ENCODE assay signal across 1 fruit fly cellular context in genomic region chr2L:9954119-9954518, dm6.
TF ChIP-seq lines count a peak whose summit lies in the region.

Gene CG13126 (minus strand): TSS chr2L:9954181.
Gene CG4709 (plus strand): TSS chr2L:9954325.

TF ChIP-seq in whole organism, embryonic, 481 proteins besides CTCF, POLR2A, EP300 and RAD21 (continued from another document and continues in another):
- peak; percentile 80 for TF ChIP-seq CG16815 (GFP tag; optimal IDR thresholded peaks at IDR 0.05; lab: Kevin White, UChicago)
- TF ChIP-seq ken (GFP tag; IDR thresholded peaks at IDR 0.05; lab: Robert Waterston, UW), result peak; percentile 73
- peak; percentile 85 for TF ChIP-seq CG11093 (GFP tag; IDR thresholded peaks at IDR 0.05; lab: Robert Waterston, UW)
- peak; percentile 93 for TF ChIP-seq Meics (GFP tag; optimal IDR thresholded peaks at IDR 0.05; lab: Kevin White, UChicago)
- TF ChIP-seq ap (GFP tag; IDR thresholded peaks at IDR 0.05; lab: Robert Waterston, UW), result peak; percentile 83
- TF ChIP-seq CG13296 (GFP tag; optimal IDR thresholded peaks at IDR 0.05; lab: Kevin White, UChicago), result peak; percentile 91
- 0 out of 2 replicates have a peak, but pooled peaks have one; percentile 45 for TF ChIP-seq toy (GFP tag; IDR thresholded peaks at IDR 0.05; lab: Robert Waterston, UW)
- peak; percentile 51 to 91 for TF ChIP-seq Hr51 (GFP tag; optimal IDR thresholded peaks at IDR 0.05; lab: Kevin White, UChicago)
- TF ChIP-seq Usf (GFP tag; optimal IDR thresholded peaks at IDR 0.05; lab: Kevin White, UChicago), result peak; percentile 57
- no peak for TF ChIP-seq chinmo (GFP tag; IDR thresholded peaks at IDR 0.05; lab: Robert Waterston, UW; ENCODE audit: partially characterized antibody)
- peak; percentile 93 for TF ChIP-seq CoRest (tag; optimal IDR thresholded peaks at IDR 0.05; lab: Kevin White, UChicago)
- peak; percentile 49 for TF ChIP-seq CG33213 (GFP tag; optimal IDR thresholded peaks at IDR 0.05; lab: Kevin White, UChicago)
- TF ChIP-seq Sox100B (GFP tag; optimal IDR thresholded peaks at IDR 0.05; lab: Kevin White, UChicago), result peak; percentile 91
- TF ChIP-seq tup (GFP tag; optimal IDR thresholded peaks at IDR 0.05; lab: Kevin White, UChicago), result peak; percentile 56
- TF ChIP-seq NC2α (GFP tag; optimal IDR thresholded peaks at IDR 0.05; lab: Kevin White, UChicago), result no peak
- peak; percentile 46 for TF ChIP-seq trh (GFP tag; optimal IDR thresholded peaks at IDR 0.05; lab: Kevin White, UChicago)
- peak; percentile 58 for TF ChIP-seq CG3838 (GFP tag; optimal IDR thresholded peaks at IDR 0.05; lab: Kevin White, UChicago)
- TF ChIP-seq sd (tag; optimal IDR thresholded peaks at IDR 0.05; lab: Kevin White, UChicago), result peak; percentile 67
- TF ChIP-seq bowl (GFP tag; IDR thresholded peaks at IDR 0.05; lab: Robert Waterston, UW), result peak; percentile 49; the same call in 1 of the 2 replicates
- TF ChIP-seq trem (tag; optimal IDR thresholded peaks at IDR 0.05; lab: Kevin White, UChicago), result peak; percentile 96
- TF ChIP-seq Mrtf (GFP tag; IDR thresholded peaks at IDR 0.05; lab: Robert Waterston, UW), result peak; percentile 83
- peak; percentile 86 for TF ChIP-seq CG14441 (GFP tag; IDR thresholded peaks at IDR 0.05; lab: Robert Waterston, UW)
- TF ChIP-seq CG12659 (GFP tag; optimal IDR thresholded peaks at IDR 0.05; lab: Kevin White, UChicago), result peak; percentile 90
- no peak for TF ChIP-seq Hey (tag; optimal IDR thresholded peaks at IDR 0.05; lab: Kevin White, UChicago)
- TF ChIP-seq H2.0 (GFP tag; IDR thresholded peaks at IDR 0.05; lab: Robert Waterston, UW), result peak; percentile 82
- TF ChIP-seq Chrac-16 (GFP tag; optimal IDR thresholded peaks at IDR 0.05; lab: Kevin White, UChicago), result peak; percentile 85
- peak; percentile 77; the same call in 2 of the 3 replicates for TF ChIP-seq so (GFP tag; IDR thresholded peaks at IDR 0.05; lab: Robert Waterston, UW)
- no peak for TF ChIP-seq CG42726 (GFP tag; IDR thresholded peaks at IDR 0.05; lab: Robert Waterston, UW; ENCODE audit: partially characterized antibody)
- no peak for TF ChIP-seq Opbp (GFP tag; IDR thresholded peaks at IDR 0.05; lab: Robert Waterston, UW; ENCODE audit: partially characterized antibody)
- no peak for TF ChIP-seq shn (GFP tag; optimal IDR thresholded peaks at IDR 0.05; lab: Kevin White, UChicago)
- TF ChIP-seq pros (GFP tag; optimal IDR thresholded peaks at IDR 0.05; lab: Kevin White, UChicago), result peak; percentile 23
- TF ChIP-seq Oli (tag; optimal IDR thresholded peaks at IDR 0.05; lab: Kevin White, UChicago), result peak; percentile 92
- no peak for TF ChIP-seq tx (GFP tag; optimal IDR thresholded peaks at IDR 0.05; lab: Kevin White, UChicago)
- TF ChIP-seq crol (GFP tag; IDR thresholded peaks at IDR 0.05; lab: Robert Waterston, UW), result no peak
- peak; percentile 30 for TF ChIP-seq BEAF-32 (GFP tag; optimal IDR thresholded peaks at IDR 0.05; lab: Kevin White, UChicago)
- no peak for TF ChIP-seq tna (GFP tag; IDR thresholded peaks at IDR 0.05; lab: Robert Waterston, UW; ENCODE audit: partially characterized antibody)
- peak; percentile 4 for TF ChIP-seq eyg (GFP tag; optimal IDR thresholded peaks at IDR 0.05; lab: Kevin White, UChicago)
- TF ChIP-seq Dfd (GFP tag; optimal IDR thresholded peaks at IDR 0.05; lab: Kevin White, UChicago), result no peak
- peak; percentile 80 for TF ChIP-seq H15 (GFP tag; IDR thresholded peaks at IDR 0.05; lab: Robert Waterston, UW)
- peak; percentile 85 for TF ChIP-seq nom (GFP tag; optimal IDR thresholded peaks at IDR 0.05; lab: Kevin White, UChicago)
- TF ChIP-seq prd (optimal IDR thresholded peaks at IDR 0.05; lab: Kevin White, UChicago), result no peak
- peak; percentile 92 for TF ChIP-seq prd (GFP tag; IDR thresholded peaks at IDR 0.05; lab: Robert Waterston, UW)
- peak; percentile 77 for TF ChIP-seq CG5245 (GFP tag; optimal IDR thresholded peaks at IDR 0.05; lab: Kevin White, UChicago)
- no peak for TF ChIP-seq ab (GFP tag; optimal IDR thresholded peaks at IDR 0.05; lab: Kevin White, UChicago)
- TF ChIP-seq Scr (GFP tag; IDR thresholded peaks at IDR 0.05; lab: Robert Waterston, UW; ENCODE audit: partially characterized antibody), result no peak
- peak; percentile 96 for TF ChIP-seq CG9727 (GFP tag; optimal IDR thresholded peaks at IDR 0.05; lab: Kevin White, UChicago)
- peak; percentile 77 for TF ChIP-seq kah (GFP tag; optimal IDR thresholded peaks at IDR 0.05; lab: Kevin White, UChicago)
- TF ChIP-seq yki (optimal IDR thresholded peaks at IDR 0.05; lab: Kevin White, UChicago), result no peak
- peak; percentile 97 for TF ChIP-seq CG14710 (tag; optimal IDR thresholded peaks at IDR 0.05; lab: Kevin White, UChicago)
- peak; percentile 67 for TF ChIP-seq MTF-1 (GFP tag; optimal IDR thresholded peaks at IDR 0.05; lab: Kevin White, UChicago; ENCODE audit: borderline replicate concordance)
- peak; percentile 93 for TF ChIP-seq stc (GFP tag; IDR thresholded peaks at IDR 0.05; lab: Robert Waterston, UW)
- peak; percentile 37 for TF ChIP-seq grn (GFP tag; optimal IDR thresholded peaks at IDR 0.05; lab: Kevin White, UChicago)
- peak; percentile 49 for TF ChIP-seq zfh2 (GFP tag; optimal IDR thresholded peaks at IDR 0.05; lab: Kevin White, UChicago)
- TF ChIP-seq Hsf (GFP tag; optimal IDR thresholded peaks at IDR 0.05; lab: Kevin White, UChicago), result peak; percentile 63
- peak; percentile 46 for TF ChIP-seq mam (GFP tag; optimal IDR thresholded peaks at IDR 0.05; lab: Kevin White, UChicago)
- peak; percentile 97 for TF ChIP-seq CG17361 (GFP tag; IDR thresholded peaks at IDR 0.05; lab: Robert Waterston, UW)
- TF ChIP-seq gsb (GFP tag; IDR thresholded peaks at IDR 0.05; lab: Robert Waterston, UW), result peak; percentile 68
- peak; percentile 91 for TF ChIP-seq Drgx (GFP tag; IDR thresholded peaks at IDR 0.05; lab: Robert Waterston, UW)
- TF ChIP-seq CG14860 (GFP tag; IDR thresholded peaks at IDR 0.05; lab: Robert Waterston, UW; ENCODE audit: partially characterized antibody), result no peak
- no peak for TF ChIP-seq CG2129 (GFP tag; IDR thresholded peaks at IDR 0.05; lab: Robert Waterston, UW; ENCODE audit: partially characterized antibody)
- TF ChIP-seq Ada2b (GFP tag; IDR thresholded peaks at IDR 0.05; lab: Robert Waterston, UW), result peak; percentile 80
- TF ChIP-seq HHEX (GFP tag; optimal IDR thresholded peaks at IDR 0.05; lab: Kevin White, UChicago), result peak; percentile 92
- TF ChIP-seq CG30431 (GFP tag; optimal IDR thresholded peaks at IDR 0.05; lab: Kevin White, UChicago), result peak; percentile 71
- TF ChIP-seq hth (optimal IDR thresholded peaks at IDR 0.05; lab: Kevin White, UChicago), result no peak
- peak; percentile 97 for TF ChIP-seq CG18262 (tag; optimal IDR thresholded peaks at IDR 0.05; lab: Kevin White, UChicago)
- no peak for TF ChIP-seq sima (GFP tag; optimal IDR thresholded peaks at IDR 0.05; lab: Kevin White, UChicago)
- TF ChIP-seq CG14050 (GFP tag; IDR thresholded peaks at IDR 0.05; lab: Robert Waterston, UW), result peak; percentile 76
- TF ChIP-seq CG13894 (tag; optimal IDR thresholded peaks at IDR 0.05; lab: Kevin White, UChicago), result peak; percentile 87
- peak; percentile 36 for TF ChIP-seq CG1792 (GFP tag; optimal IDR thresholded peaks at IDR 0.05; lab: Kevin White, UChicago)
- TF ChIP-seq Atf6 (GFP tag; IDR thresholded peaks at IDR 0.05; lab: Robert Waterston, UW), result peak; percentile 84
- peak; percentile 86 for TF ChIP-seq CG15514 (GFP tag; optimal IDR thresholded peaks at IDR 0.05; lab: Kevin White, UChicago)
- no peak for TF ChIP-seq CG3163 (GFP tag; optimal IDR thresholded peaks at IDR 0.05; lab: Kevin White, UChicago)
- TF ChIP-seq Neu2 (GFP tag; optimal IDR thresholded peaks at IDR 0.05; lab: Kevin White, UChicago; ENCODE audit: borderline replicate concordance), result no peak
- peak; percentile 79 to 96 for TF ChIP-seq crp (GFP tag; optimal IDR thresholded peaks at IDR 0.05; lab: Kevin White, UChicago)
- TF ChIP-seq jumu (GFP tag; optimal IDR thresholded peaks at IDR 0.05; lab: Kevin White, UChicago), result no peak
- peak; percentile 78 for TF ChIP-seq tio (GFP tag; optimal IDR thresholded peaks at IDR 0.05; lab: Kevin White, UChicago)
- peak; percentile 28 for TF ChIP-seq Bdp1 (GFP tag; optimal IDR thresholded peaks at IDR 0.05; lab: Kevin White, UChicago)
- peak; percentile 77 for TF ChIP-seq CG10431 (GFP tag; optimal IDR thresholded peaks at IDR 0.05; lab: Kevin White, UChicago)
- TF ChIP-seq CG17612 (GFP tag; IDR thresholded peaks at IDR 0.05; lab: Robert Waterston, UW), result 0 out of 2 replicates have a peak, but pooled peaks have one; percentile 30
- TF ChIP-seq pb (GFP tag; optimal IDR thresholded peaks at IDR 0.05; lab: Kevin White, UChicago), result no peak
- TF ChIP-seq CG13287 (GFP tag; IDR thresholded peaks at IDR 0.05; lab: Robert Waterston, UW; ENCODE audit: partially characterized antibody), result no peak; the same call in 1 of the 2 replicates
- TF ChIP-seq nerfin-2 (GFP tag; IDR thresholded peaks at IDR 0.05; lab: Robert Waterston, UW; ENCODE audit: partially characterized antibody), result no peak
- no peak for TF ChIP-seq cad (GFP tag; optimal IDR thresholded peaks at IDR 0.05; lab: Kevin White, UChicago)
- TF ChIP-seq CG2199 (GFP tag; IDR thresholded peaks at IDR 0.05; lab: Robert Waterston, UW), result peak; percentile 68; the same call in 1 of the 3 replicates
- peak; percentile 70 for TF ChIP-seq cato (GFP tag; optimal IDR thresholded peaks at IDR 0.05; lab: Kevin White, UChicago; ENCODE audit: borderline replicate concordance)
- TF ChIP-seq CG12299 (tag; optimal IDR thresholded peaks at IDR 0.05; lab: Kevin White, UChicago), result peak; percentile 82
- TF ChIP-seq CG12104 (GFP tag; optimal IDR thresholded peaks at IDR 0.05; lab: Kevin White, UChicago), result peak; percentile 91
- peak; percentile 63 to 92 for TF ChIP-seq bsh (GFP tag; optimal IDR thresholded peaks at IDR 0.05; lab: Kevin White, UChicago)
- peak; percentile 70 for TF ChIP-seq danr (GFP tag; IDR thresholded peaks at IDR 0.05; lab: Robert Waterston, UW)
- TF ChIP-seq CG12769 (tag; optimal IDR thresholded peaks at IDR 0.05; lab: Kevin White, UChicago), result no peak
- TF ChIP-seq zen2 (GFP tag; IDR thresholded peaks at IDR 0.05; lab: Robert Waterston, UW; ENCODE audit: partially characterized antibody), result no peak
- TF ChIP-seq al (GFP tag; IDR thresholded peaks at IDR 0.05; lab: Robert Waterston, UW), result peak; percentile 78
- TF ChIP-seq dpn (GFP tag; optimal IDR thresholded peaks at IDR 0.05; lab: Kevin White, UChicago), result peak; percentile 2 to 93
- TF ChIP-seq pnt (GFP tag; optimal IDR thresholded peaks at IDR 0.05; lab: Kevin White, UChicago), result peak; percentile 33
- peak; percentile 77 for TF ChIP-seq CG2116 (GFP tag; optimal IDR thresholded peaks at IDR 0.05; lab: Kevin White, UChicago)
- TF ChIP-seq CG8281 (tag; optimal IDR thresholded peaks at IDR 0.05; lab: Kevin White, UChicago), result peak; percentile 76
- peak; percentile 60 for TF ChIP-seq CG7987 (GFP tag; optimal IDR thresholded peaks at IDR 0.05; lab: Kevin White, UChicago)
- TF ChIP-seq CG12391 (tag; optimal IDR thresholded peaks at IDR 0.05; lab: Kevin White, UChicago), result peak; percentile 96
- peak; percentile 64 for TF ChIP-seq wor (GFP tag; IDR thresholded peaks at IDR 0.05; lab: Robert Waterston, UW)
- peak; percentile 41 for TF ChIP-seq CG31365 (tag; optimal IDR thresholded peaks at IDR 0.05; lab: Kevin White, UChicago)
- TF ChIP-seq CG13123 (GFP tag; optimal IDR thresholded peaks at IDR 0.05; lab: Kevin White, UChicago), result peak; percentile 75
- no peak for TF ChIP-seq gcm2 (GFP tag; optimal IDR thresholded peaks at IDR 0.05; lab: Kevin White, UChicago)
- no peak for TF ChIP-seq lov (optimal IDR thresholded peaks at IDR 0.05; lab: Kevin White, UChicago)
- peak; percentile 68; the same call in 2 of the 3 replicates for TF ChIP-seq lov (GFP tag; IDR thresholded peaks at IDR 0.05; lab: Robert Waterston, UW)
- no peak for TF ChIP-seq repo (GFP tag; optimal IDR thresholded peaks at IDR 0.05; lab: Kevin White, UChicago)
- peak; percentile 94 for TF ChIP-seq Blimp-1 (GFP tag; optimal IDR thresholded peaks at IDR 0.05; lab: Kevin White, UChicago)
- TF ChIP-seq rib (GFP tag; IDR thresholded peaks at IDR 0.05; lab: Robert Waterston, UW), result peak; percentile 71; the same call in 1 of the 2 replicates
- no peak for TF ChIP-seq Kr (GFP tag; optimal IDR thresholded peaks at IDR 0.05; lab: Kevin White, UChicago)
- TF ChIP-seq CG31224 (GFP tag; IDR thresholded peaks at IDR 0.05; lab: Robert Waterston, UW), result peak; percentile 79
- TF ChIP-seq pum (GFP tag; optimal IDR thresholded peaks at IDR 0.05; lab: Kevin White, UChicago), result peak; percentile 40
- peak; percentile 94 for TF ChIP-seq CG4424 (GFP tag; optimal IDR thresholded peaks at IDR 0.05; lab: Kevin White, UChicago)
- no peak for TF ChIP-seq CG6791 (GFP tag; IDR thresholded peaks at IDR 0.05; lab: Robert Waterston, UW; ENCODE audit: partially characterized antibody)
- no peak for TF ChIP-seq pan (optimal IDR thresholded peaks at IDR 0.05; lab: Kevin White, UChicago)
- peak in 1 of 2 experiments; percentile 94 for TF ChIP-seq pan (GFP tag; optimal IDR thresholded peaks at IDR 0.05 in 1 of 2, IDR thresholded peaks at IDR 0.05 in 1 of 2)
- TF ChIP-seq CG11723 (GFP tag; optimal IDR thresholded peaks at IDR 0.05; lab: Kevin White, UChicago), result peak; percentile 74
- TF ChIP-seq CG14965 (GFP tag; optimal IDR thresholded peaks at IDR 0.05; lab: Kevin White, UChicago; ENCODE audit: borderline replicate concordance), result no peak
- TF ChIP-seq bab2 (GFP tag; optimal IDR thresholded peaks at IDR 0.05; lab: Kevin White, UChicago), result peak; percentile 6
- peak; percentile 90 for TF ChIP-seq CG8388 (GFP tag; optimal IDR thresholded peaks at IDR 0.05; lab: Kevin White, UChicago)
- peak; percentile 77 for TF ChIP-seq ssp (GFP tag; IDR thresholded peaks at IDR 0.05; lab: Robert Waterston, UW)
- peak; percentile 73 for TF ChIP-seq Deaf1 (tag; optimal IDR thresholded peaks at IDR 0.05; lab: Kevin White, UChicago)
- TF ChIP-seq da (GFP tag; optimal IDR thresholded peaks at IDR 0.05; lab: Kevin White, UChicago), result no peak
- TF ChIP-seq CG31441 (GFP tag; IDR thresholded peaks at IDR 0.05; lab: Robert Waterston, UW), result peak; percentile 99
- peak; percentile 85 for TF ChIP-seq CG17568 (GFP tag; optimal IDR thresholded peaks at IDR 0.05; lab: Kevin White, UChicago)
- TF ChIP-seq Dad (GFP tag; optimal IDR thresholded peaks at IDR 0.05; lab: Kevin White, UChicago), result peak; percentile 57
- TF ChIP-seq gem (tag; optimal IDR thresholded peaks at IDR 0.05; lab: Kevin White, UChicago), result peak; percentile 96
- peak; percentile 72 for TF ChIP-seq CG34376 (GFP tag; optimal IDR thresholded peaks at IDR 0.05; lab: Kevin White, UChicago)
- TF ChIP-seq CG3847 (GFP tag; IDR thresholded peaks at IDR 0.05; lab: Robert Waterston, UW), result peak; percentile 84
- TF ChIP-seq E2f2 (GFP tag; IDR thresholded peaks at IDR 0.05; lab: Robert Waterston, UW), result peak; percentile 76
- TF ChIP-seq salm (tag; optimal IDR thresholded peaks at IDR 0.05; lab: Kevin White, UChicago), result peak; percentile 82
